Fruit fly (Drosophila melanogaster) whole organism, prepupa: ENCODE results near the gene Targ2.
A peak's percentile ranks its signal among the peaks of the same experiment; 100 is the strongest.

ENCODE experiments used
- CG10669 ChIP-seq: fragments of 200-800 bp; sonication (Bioruptor generic); optimal IDR thresholded peaks from 3 replicates; lab custom pipeline; 2018; ENCODE audit warnings: missing biosample characterization, mild to moderate bottlenecking, missing genetic modification characterization, moderate library complexity
- CG34406 ChIP-seq: fragments of 200-800 bp; sonication (Bioruptor generic); optimal IDR thresholded peaks from 3 replicates; lab custom pipeline; 2016; ENCODE audit warnings: missing biosample characterization, missing genetic modification characterization
- CG6276 ChIP-seq: fragments of 200-800 bp; sonication (Bioruptor generic); optimal IDR thresholded peaks from 2 replicates; lab custom pipeline; 2017; ENCODE audit warnings: missing biosample characterization, mild to moderate bottlenecking, missing genetic modification characterization
- CG6808 ChIP-seq: fragments of 200-800 bp; sonication (Bioruptor generic); optimal IDR thresholded peaks from 3 replicates; lab custom pipeline; 2017; ENCODE audit warnings: missing biosample characterization, missing genetic modification characterization, mild to moderate bottlenecking, moderate library complexity, missing genetic modification reagents
- CG6854 ChIP-seq: fragments of 200-800 bp; sonication (Bioruptor generic); optimal IDR thresholded peaks from 2 replicates; lab custom pipeline; 2017; ENCODE audit warnings: missing biosample characterization, mild to moderate bottlenecking, missing genetic modification characterization
- Eip78C ChIP-seq: fragments of 200-800 bp; sonication (Bioruptor generic); peaks from one replicate; lab custom pipeline; 2016; ENCODE audit warnings: missing biosample characterization, missing genetic modification characterization
- Ets96B ChIP-seq: fragments of 200-800 bp; optimal IDR thresholded peaks from 2 replicates; lab custom pipeline; 2019; ENCODE audit warnings: missing biosample characterization, mild to moderate bottlenecking, missing genetic modification characterization, moderate library complexity
- Hr4 ChIP-seq: fragments of 200-800 bp; sonication (Bioruptor generic); optimal IDR thresholded peaks from 3 replicates; lab custom pipeline; 2016; ENCODE audit warnings: missing biosample characterization, missing genetic modification characterization
- Lpt ChIP-seq: fragments of 200-800 bp; sonication (Bioruptor generic); optimal IDR thresholded peaks from 3 replicates; lab custom pipeline; 2016; ENCODE audit warnings: missing biosample characterization, missing genetic modification characterization
- OdsH ChIP-seq: fragments of 200-800 bp; sonication (Bioruptor generic); optimal IDR thresholded peaks from 3 replicates; lab custom pipeline; 2016; ENCODE audit warnings: missing biosample characterization, missing genetic modification characterization
- Sox102F ChIP-seq: fragments of 200-800 bp; sonication (Bioruptor generic); optimal IDR thresholded peaks from 2 replicates; lab custom pipeline; 2016; ENCODE audit warnings: missing biosample characterization, mild to moderate bottlenecking, missing genetic modification characterization
- Sox15 ChIP-seq: fragments of 200-800 bp; sonication (Bioruptor generic); optimal IDR thresholded peaks from 3 replicates; lab custom pipeline; 2016; ENCODE audit warnings: missing biosample characterization, missing genetic modification characterization
- dac ChIP-seq: fragments of 200-800 bp; sonication (Bioruptor generic); optimal IDR thresholded peaks from 2 replicates; lab custom pipeline; 2017; ENCODE audit warnings: missing biosample characterization, mild to moderate bottlenecking, missing genetic modification characterization
- vri ChIP-seq: fragments of 200-800 bp; sonication (Bioruptor generic); optimal IDR thresholded peaks from 3 replicates; lab custom pipeline; 2016; ENCODE audit warnings: missing biosample characterization, mild to moderate bottlenecking, missing genetic modification characterization

- TF ChIP-seq Ets96B (tag; lab: Kevin White, UChicago) (peak; percentile 2), Lpt (GFP tag; lab: Kevin White, UChicago) (no peak), Eip78C (GFP tag; lab: Kevin White, UChicago) (peak; percentile 37), Hr4 (peak; percentile 10), OdsH (GFP tag; lab: Kevin White, UChicago) (peak; percentile 29), vri (no peak), Sox15 (no peak), CG34406 (GFP tag; lab: Kevin White, UChicago) (peak; percentile 10), dac (GFP tag; lab: Kevin White, UChicago) (no peak), CG6854 (no peak), CG10669 (GFP tag; lab: Kevin White, UChicago) (peak; percentile 4), CG6276 (GFP tag; lab: Kevin White, UChicago) (no peak), Sox102F (GFP tag; lab: Kevin White, UChicago) (no peak), CG6808 (peak; percentile 4)
Observed at dm6 chr3L:21200587-21200986, 2.4 kb downstream of the Targ2 start.
